Worm (Caenorhabditis elegans) whole organism, early embryonic: Measurements from ENCODE around the gene paqr-2.

ENCODE experiments used
- B0310.2 ChIP-seq: sonication (generic microtip); optimal IDR thresholded peaks from 2 replicates; lab custom pipeline; 2016; ENCODE audit warnings: mild to moderate bottlenecking, missing genetic modification characterization, missing compliant biosample characterization
- F13C5.2 ChIP-seq: sonication (generic microtip); optimal IDR thresholded peaks from 2 replicates; lab custom pipeline; 2017; ENCODE audit warnings: mild to moderate bottlenecking, missing genetic modification characterization, inconsistent platforms, missing compliant biosample characterization
- aly-1 ChIP-seq: sonication (generic microtip); optimal IDR thresholded peaks from 2 replicates; lab custom pipeline; 2016; ENCODE audit warnings: missing genetic modification characterization, missing compliant biosample characterization
- ama-1 ChIP-seq: fragments of 150-350 bp; optimal IDR thresholded peaks from 2 replicates; lab custom pipeline; 2014
- ceh-13 ChIP-seq: fragments of 200-800 bp; sonication (Bioruptor generic); optimal IDR thresholded peaks from 2 replicates; lab custom pipeline; 2018; ENCODE audit warnings: mild to moderate bottlenecking, missing genetic modification characterization, missing compliant biosample characterization
- ceh-36 ChIP-seq: sonication (generic microtip); optimal IDR thresholded peaks from 2 replicates; lab custom pipeline; 2016; ENCODE audit warnings: missing genetic modification characterization, inconsistent platforms, missing compliant biosample characterization
- ets-7 ChIP-seq: sonication (generic microtip); optimal IDR thresholded peaks from 2 replicates; lab custom pipeline; 2016; ENCODE audit warnings: missing genotype, missing genetic modification characterization, missing compliant biosample characterization
- flt-1 ChIP-seq: fragments of 200-800 bp; sonication (Bioruptor generic); IDR thresholded peaks from 2 replicates; pipeline ENCODE4 v1.3.6; 2022; ENCODE audit warnings: missing genetic modification characterization, missing compliant biosample characterization
- hmbx-1 ChIP-seq: sonication (generic microtip); optimal IDR thresholded peaks from 2 replicates; lab custom pipeline; 2016; ENCODE audit warnings: mild to moderate bottlenecking, missing genetic modification characterization, missing compliant biosample characterization
- hmg-4 ChIP-seq: fragments of 200-800 bp; sonication (Bioruptor generic); optimal IDR thresholded peaks from 2 replicates; lab custom pipeline; 2018; ENCODE audit warnings: mild to moderate bottlenecking, missing genetic modification characterization, missing compliant biosample characterization
- hnd-1 ChIP-seq: sonication (generic microtip); optimal IDR thresholded peaks from 2 replicates; lab custom pipeline; 2016; ENCODE audit warnings: missing genetic modification characterization, missing compliant biosample characterization
- pes-1 ChIP-seq: fragments of 200-800 bp; sonication (Bioruptor generic); IDR thresholded peaks from 2 replicates; pipeline ENCODE4 v1.3.6; 2022; ENCODE audit warnings: missing genetic modification reagents, missing genetic modification characterization, missing compliant biosample characterization
- scrt-1 ChIP-seq: fragments of 200-800 bp; sonication (Bioruptor generic); IDR thresholded peaks from 2 replicates; pipeline ENCODE4 v1.3.6; 2022; ENCODE audit warnings: missing genetic modification characterization, missing compliant biosample characterization
- sea-1 ChIP-seq: fragments of 200-800 bp; sonication (Bioruptor generic); conservative IDR thresholded peaks from 2 replicates; pipeline ENCODE4 v1.3.6; 2022; ENCODE audit warnings: missing genetic modification characterization, missing compliant biosample characterization
- tbx-11 ChIP-seq: fragments of 200-800 bp; sonication (Bioruptor generic); IDR thresholded peaks from 2 replicates; pipeline ENCODE4 v1.3.6; 2022; ENCODE audit warnings: missing genetic modification characterization, missing compliant biosample characterization
- tbx-37 ChIP-seq: fragments of 200-800 bp; sonication (Bioruptor generic); conservative IDR thresholded peaks from 2 replicates; pipeline ENCODE4 v1.3.6; 2022; ENCODE audit warnings: missing genetic modification reagents, missing genetic modification characterization, missing compliant biosample characterization
- tra-4 ChIP-seq: sonication (generic microtip); optimal IDR thresholded peaks from 2 replicates; lab custom pipeline; 2017; ENCODE audit warnings: missing genetic modification characterization, missing compliant biosample characterization

paqr-2 gene

ce11 chrIII:5346017-5346416, 33.7 kb downstream of the paqr-2 start, which contains the start of gene glrx-21:
Gene glrx-21 (minus strand): TSS chrIII:5346117.
- TF ChIP-seq aly-1 (tag; lab: Kevin White, UChicago) (no peak), sea-1 (GFP tag; lab: Robert Waterston, UW) (no peak), ama-1 (lab: Kevin White, UChicago) (no peak), ets-7 (tag; lab: Kevin White, UChicago) (no peak), hnd-1 (tag; lab: Kevin White, UChicago) (no peak), tra-4 (no peak), scrt-1 (GFP tag; lab: Robert Waterston, UW) (no peak), pes-1 (no peak), tbx-37 (GFP tag; lab: Robert Waterston, UW) (no peak), tbx-11 (no peak)

ce11 chrIII:5344561-5344960, 35.2 kb downstream of the paqr-2 start:
- TF ChIP-seq tra-4, result no peak
- TF ChIP-seq ceh-13 (GFP tag; lab: Kevin White, UChicago), result no peak
- TF ChIP-seq tbx-37 (GFP tag; lab: Robert Waterston, UW), result no peak

DNA sequence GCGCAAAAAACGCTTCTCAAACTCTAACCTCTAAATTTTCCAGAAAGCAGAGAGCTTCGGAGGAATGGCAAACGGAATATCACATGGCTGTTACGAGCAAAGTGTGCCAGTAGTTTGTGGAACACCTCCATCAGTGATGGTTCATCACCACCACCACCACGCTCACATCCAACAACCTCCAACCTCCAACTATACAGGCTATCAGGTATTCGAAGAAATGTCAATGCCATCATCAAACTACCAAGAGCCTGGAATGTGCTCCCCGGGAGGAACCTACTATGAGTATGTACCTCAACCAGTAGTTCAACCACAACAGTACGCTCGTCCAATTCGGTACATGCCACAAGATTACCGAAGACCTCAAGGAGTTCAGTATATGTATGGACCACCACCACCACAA, 36.2 kb downstream of the paqr-2 start:
- TF ChIP-seq sea-1 (GFP tag; lab: Robert Waterston, UW), result no peak
- TF ChIP-seq hmg-4 (GFP tag; lab: Kevin White, UChicago), result no peak
- no peak for TF ChIP-seq aly-1 (tag; lab: Kevin White, UChicago)
- no peak for TF ChIP-seq ceh-13 (GFP tag; lab: Kevin White, UChicago)
- no peak for TF ChIP-seq tra-4
- no peak for TF ChIP-seq B0310.2 (tag; lab: Kevin White, UChicago)
- no peak for TF ChIP-seq hnd-1 (tag; lab: Kevin White, UChicago)

DNA sequence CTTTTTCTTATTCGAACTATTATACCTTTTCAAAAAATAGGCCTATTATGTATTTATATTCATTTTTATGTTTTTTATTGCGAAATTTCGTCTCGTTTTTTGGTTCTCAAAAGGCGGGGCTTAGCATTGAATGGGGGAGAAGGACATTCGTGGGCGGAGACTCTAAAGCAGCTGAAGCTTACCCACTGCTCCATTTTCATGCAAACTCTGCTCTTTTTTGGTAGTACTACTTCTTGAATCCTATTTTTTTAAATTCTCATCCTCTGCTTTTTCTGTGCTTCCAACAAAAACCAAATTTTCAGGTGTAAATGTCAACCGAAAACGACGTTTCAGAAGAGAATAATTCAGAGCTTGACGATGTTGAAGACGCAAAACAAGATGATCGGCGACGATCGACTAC, 38.3 kb downstream of the paqr-2 start, which contains the start of gene ZK121.2:
TSS of gene ZK121.2 (plus strand) at position 301 of the 400 bp plus-strand sequence.
- no peak for TF ChIP-seq B0310.2 (tag; lab: Kevin White, UChicago)
- no peak for TF ChIP-seq ets-7 (tag; lab: Kevin White, UChicago)
- no peak for TF ChIP-seq aly-1 (tag; lab: Kevin White, UChicago)
- no peak for TF ChIP-seq hnd-1 (tag; lab: Kevin White, UChicago)
- no peak for TF ChIP-seq hmbx-1 (tag; lab: Kevin White, UChicago)
- no peak for TF ChIP-seq F13C5.2 (tag; lab: Kevin White, UChicago)
- no peak for TF ChIP-seq sea-1 (GFP tag; lab: Robert Waterston, UW)
- TF ChIP-seq scrt-1 (GFP tag; lab: Robert Waterston, UW), result no peak
- TF ChIP-seq tbx-37 (GFP tag; lab: Robert Waterston, UW), result no peak
- no peak for TF ChIP-seq hmg-4 (GFP tag; lab: Kevin White, UChicago)
- no peak for TF ChIP-seq tbx-11
- no peak for TF ChIP-seq pes-1
- no peak for TF ChIP-seq flt-1 (GFP tag; lab: Robert Waterston, UW)
- TF ChIP-seq tra-4, result no peak

- no peak for TF ChIP-seq B0310.2 (tag; lab: Kevin White, UChicago)
These were observed 39.2 kb downstream of the paqr-2 start for ce11 chrIII:5340530-5340929.

- no peak for TF ChIP-seq F13C5.2 (tag; lab: Kevin White, UChicago)
- TF ChIP-seq hnd-1 (tag; lab: Kevin White, UChicago), result no peak
- TF ChIP-seq pes-1, result no peak
- no peak for TF ChIP-seq tbx-11
These were observed 40.9 kb downstream of the paqr-2 start for ce11 chrIII:5338787-5339186.

DNA sequence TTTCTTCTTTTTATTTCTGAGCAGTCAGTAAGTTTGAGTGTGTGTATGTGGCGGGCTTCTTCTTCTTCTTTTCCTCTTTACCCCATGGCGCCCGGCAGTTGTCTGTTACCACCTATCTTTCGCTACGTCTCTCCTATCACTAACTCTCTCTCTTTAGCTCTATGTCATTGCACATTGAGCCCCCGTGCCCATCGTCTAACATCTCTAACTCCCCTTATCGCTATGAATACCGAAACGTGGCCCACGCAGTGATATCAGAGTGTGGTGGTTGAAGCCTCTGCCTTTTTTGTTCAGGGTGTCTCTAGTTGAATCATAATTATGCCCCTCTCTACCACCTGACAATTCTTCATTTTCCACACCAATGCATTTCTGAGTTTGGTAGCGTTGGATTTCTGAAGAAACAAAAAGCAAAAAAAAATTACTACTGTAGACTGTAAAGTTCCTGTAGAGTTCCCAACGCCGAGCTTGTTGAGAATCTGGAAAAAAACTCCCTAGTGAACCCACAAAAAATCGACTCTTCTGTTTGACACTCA, 45.1 kb downstream of the paqr-2 start:
- TF ChIP-seq scrt-1 (GFP tag; lab: Robert Waterston, UW) (no peak), ama-1 (lab: Kevin White, UChicago) (no peak), tbx-37 (GFP tag; lab: Robert Waterston, UW) (no peak), tra-4 (no peak), hnd-1 (tag; lab: Kevin White, UChicago) (no peak), tbx-11 (no peak), B0310.2 (tag; lab: Kevin White, UChicago) (no peak), F13C5.2 (tag; lab: Kevin White, UChicago) (no peak), flt-1 (GFP tag; lab: Robert Waterston, UW) (no peak), hmbx-1 (tag; lab: Kevin White, UChicago) (no peak), ceh-13 (GFP tag; lab: Kevin White, UChicago) (no peak), hmg-4 (GFP tag; lab: Kevin White, UChicago) (no peak), sea-1 (GFP tag; lab: Robert Waterston, UW) (no peak), ceh-36 (tag; lab: Kevin White, UChicago) (no peak), pes-1 (no peak), aly-1 (tag; lab: Kevin White, UChicago) (no peak), ets-7 (tag; lab: Kevin White, UChicago) (no peak)

- TF ChIP-seq tbx-37 (GFP tag; lab: Robert Waterston, UW) (no peak), hmg-4 (GFP tag; lab: Kevin White, UChicago) (no peak), B0310.2 (tag; lab: Kevin White, UChicago) (no peak), F13C5.2 (tag; lab: Kevin White, UChicago) (no peak), pes-1 (no peak), tbx-11 (no peak), hnd-1 (tag; lab: Kevin White, UChicago) (no peak), scrt-1 (GFP tag; lab: Robert Waterston, UW) (no peak), aly-1 (tag; lab: Kevin White, UChicago) (no peak), flt-1 (GFP tag; lab: Robert Waterston, UW) (no peak), ceh-13 (GFP tag; lab: Kevin White, UChicago) (no peak), ceh-36 (tag; lab: Kevin White, UChicago) (no peak), sea-1 (GFP tag; lab: Robert Waterston, UW) (no peak), hmbx-1 (tag; lab: Kevin White, UChicago) (no peak), ets-7 (tag; lab: Kevin White, UChicago) (no peak), ama-1 (lab: Kevin White, UChicago) (no peak), tra-4 (no peak)
These were observed 50.4 kb downstream of the paqr-2 start for ce11 chrIII:5329372-5329771.
